Worm (Caenorhabditis elegans): ENCODE measurements around the gene acr-9.

Gene acr-9

DNA sequence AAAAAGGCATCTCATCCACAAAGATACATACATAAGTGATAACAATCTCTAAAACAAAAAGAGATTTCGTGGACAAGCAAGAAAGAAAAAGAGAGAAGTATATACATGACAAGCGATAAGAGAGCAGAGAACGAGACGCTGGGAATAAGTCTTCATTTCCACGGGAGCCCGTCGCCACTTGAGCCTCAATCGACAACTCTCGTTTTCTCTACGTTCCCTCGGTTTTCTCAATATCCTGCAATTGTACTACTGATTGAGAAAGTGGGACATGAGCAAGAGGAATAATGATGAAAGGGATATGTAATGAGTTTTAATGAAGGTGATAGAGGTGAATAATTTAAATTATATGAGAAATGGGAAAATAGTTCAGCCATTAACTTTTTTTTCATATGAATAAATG, 9.2 kb downstream of the acr-9 start:
- no peak for TF ChIP-seq scrt-1 (GFP tag; IDR thresholded peaks at IDR 0.05)
- no peak for TF ChIP-seq ceh-36 (tag; optimal IDR thresholded peaks at IDR 0.05)
- TF ChIP-seq aly-1 (tag; optimal IDR thresholded peaks at IDR 0.05), result no peak
- TF ChIP-seq hmg-4 (GFP tag; optimal IDR thresholded peaks at IDR 0.05), result no peak
- no peak for TF ChIP-seq ama-1 (optimal IDR thresholded peaks at IDR 0.05)
- TF ChIP-seq tbx-37 (GFP tag; conservative IDR thresholded peaks at IDR 0.05), result no peak

ce11 chrX:13633876-13634479, 12.7 kb downstream of the acr-9 start:
- TF ChIP-seq F13C5.2 (tag; optimal IDR thresholded peaks at IDR 0.05), result no peak
- TF ChIP-seq hmg-4 (GFP tag; optimal IDR thresholded peaks at IDR 0.05), result no peak
- TF ChIP-seq hmbx-1 (tag; optimal IDR thresholded peaks at IDR 0.05), result no peak
- no peak for TF ChIP-seq ceh-13 (GFP tag; optimal IDR thresholded peaks at IDR 0.05)
- TF ChIP-seq ama-1 (optimal IDR thresholded peaks at IDR 0.05), result no peak
- no peak for TF ChIP-seq aly-1 (tag; optimal IDR thresholded peaks at IDR 0.05)
- no peak for TF ChIP-seq sea-1 (GFP tag; conservative IDR thresholded peaks at IDR 0.05)
- no peak for TF ChIP-seq tra-4 (tag; optimal IDR thresholded peaks at IDR 0.05)

- TF ChIP-seq tra-4 (tag; optimal IDR thresholded peaks at IDR 0.05) (no peak), ets-7 (tag; optimal IDR thresholded peaks at IDR 0.05) (no peak), pes-1 (GFP tag; IDR thresholded peaks at IDR 0.05) (no peak), ama-1 (optimal IDR thresholded peaks at IDR 0.05) (no peak), aly-1 (tag; optimal IDR thresholded peaks at IDR 0.05) (no peak), hmbx-1 (tag; optimal IDR thresholded peaks at IDR 0.05) (no peak), sea-1 (GFP tag; conservative IDR thresholded peaks at IDR 0.05) (no peak), hnd-1 (tag; optimal IDR thresholded peaks at IDR 0.05) (no peak), tbx-11 (GFP tag; IDR thresholded peaks at IDR 0.05) (no peak), F13C5.2 (tag; optimal IDR thresholded peaks at IDR 0.05) (no peak), B0310.2 (tag; optimal IDR thresholded peaks at IDR 0.05) (no peak), ceh-36 (tag; optimal IDR thresholded peaks at IDR 0.05) (no peak), hmg-4 (GFP tag; optimal IDR thresholded peaks at IDR 0.05) (no peak), ceh-13 (GFP tag; optimal IDR thresholded peaks at IDR 0.05) (no peak), flt-1 (GFP tag; IDR thresholded peaks at IDR 0.05) (no peak), scrt-1 (GFP tag; IDR thresholded peaks at IDR 0.05) (no peak)
These were observed 13.7 kb downstream of the acr-9 start for ce11 chrX:13633032-13633431.

ce11 chrX:13632245-13632644, 14.5 kb downstream of the acr-9 start:
- no peak for TF ChIP-seq aly-1 (tag; optimal IDR thresholded peaks at IDR 0.05)
- TF ChIP-seq B0310.2 (tag; optimal IDR thresholded peaks at IDR 0.05), result no peak
- TF ChIP-seq pes-1 (GFP tag; IDR thresholded peaks at IDR 0.05), result no peak
- no peak for TF ChIP-seq ceh-36 (tag; optimal IDR thresholded peaks at IDR 0.05)
- no peak for TF ChIP-seq sea-1 (GFP tag; conservative IDR thresholded peaks at IDR 0.05)
- no peak for TF ChIP-seq F13C5.2 (tag; optimal IDR thresholded peaks at IDR 0.05)
- no peak for TF ChIP-seq tbx-11 (GFP tag; IDR thresholded peaks at IDR 0.05)
- TF ChIP-seq ceh-13 (GFP tag; optimal IDR thresholded peaks at IDR 0.05), result no peak

DNA sequence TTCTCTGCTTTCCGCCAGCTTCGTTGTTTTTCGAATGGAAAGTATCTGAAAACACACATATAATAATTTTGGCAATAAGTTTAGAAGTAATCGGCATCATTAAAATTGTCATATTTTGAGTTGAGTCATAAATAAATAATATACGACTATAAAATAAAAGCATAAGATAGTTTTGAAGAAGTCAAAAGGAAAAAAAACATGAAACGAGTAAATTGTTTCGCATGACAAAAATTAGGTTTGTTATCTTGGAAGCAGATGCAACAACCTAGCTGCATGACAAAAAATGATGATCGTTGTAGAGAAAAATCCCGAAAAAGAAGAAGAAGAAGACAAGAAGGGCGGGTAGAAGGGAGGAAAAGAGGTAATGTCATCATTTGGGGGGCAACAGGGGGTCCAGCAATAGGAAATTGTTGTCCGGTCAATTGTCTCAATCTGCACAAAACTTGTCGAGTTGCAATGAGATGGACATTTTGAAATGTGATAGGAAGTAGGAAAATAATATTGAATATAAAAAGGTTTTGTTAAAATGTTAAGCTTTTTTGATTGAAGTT, 15.5 kb downstream of the acr-9 start, which contains the start of gene nlg-1:
TSS of gene nlg-1 (minus strand) at position 51 of the 551 bp plus-strand sequence.
- no peak for TF ChIP-seq flt-1 (GFP tag; IDR thresholded peaks at IDR 0.05)
- TF ChIP-seq ceh-36 (tag; optimal IDR thresholded peaks at IDR 0.05), result no peak
- no peak for TF ChIP-seq ceh-13 (GFP tag; optimal IDR thresholded peaks at IDR 0.05)
- no peak for TF ChIP-seq aly-1 (tag; optimal IDR thresholded peaks at IDR 0.05)
- no peak for TF ChIP-seq pes-1 (GFP tag; IDR thresholded peaks at IDR 0.05)
- no peak for TF ChIP-seq scrt-1 (GFP tag; IDR thresholded peaks at IDR 0.05)
- no peak for TF ChIP-seq hnd-1 (tag; optimal IDR thresholded peaks at IDR 0.05)
- TF ChIP-seq B0310.2 (tag; optimal IDR thresholded peaks at IDR 0.05), result no peak
- no peak for TF ChIP-seq tbx-11 (GFP tag; IDR thresholded peaks at IDR 0.05)
- no peak for TF ChIP-seq sea-1 (GFP tag; conservative IDR thresholded peaks at IDR 0.05)
- TF ChIP-seq hmbx-1 (tag; optimal IDR thresholded peaks at IDR 0.05), result no peak
- TF ChIP-seq F13C5.2 (tag; optimal IDR thresholded peaks at IDR 0.05), result no peak
- TF ChIP-seq tbx-37 (GFP tag; conservative IDR thresholded peaks at IDR 0.05), result no peak
- no peak for TF ChIP-seq ets-7 (tag; optimal IDR thresholded peaks at IDR 0.05)
- no peak for TF ChIP-seq ama-1 (optimal IDR thresholded peaks at IDR 0.05)
- no peak for TF ChIP-seq tra-4 (tag; optimal IDR thresholded peaks at IDR 0.05)

DNA sequence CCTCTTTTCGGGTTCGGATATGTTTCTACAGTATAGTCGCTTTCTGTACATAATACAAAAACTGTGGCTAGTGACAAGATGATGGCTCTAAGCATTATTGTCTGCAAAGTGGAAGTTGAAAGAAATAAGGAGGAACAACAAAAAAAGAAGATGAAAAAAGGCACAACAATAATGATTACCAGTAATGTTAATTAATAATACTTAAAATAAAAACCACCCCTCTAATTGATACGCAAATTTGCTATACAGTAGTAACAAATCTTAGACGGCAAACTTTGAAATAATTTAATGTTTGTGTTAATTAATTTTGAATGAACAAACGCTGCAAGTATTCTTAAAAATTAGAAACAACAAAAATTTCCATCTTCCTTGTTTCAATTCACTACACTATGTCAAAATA, 25.1 kb downstream of the acr-9 start, which contains the start of gene Y12A6A.1:
TSS of gene Y12A6A.1 (minus strand) at position 101 of the 400 bp plus-strand sequence.
- TF ChIP-seq sea-1 (GFP tag; conservative IDR thresholded peaks at IDR 0.05) (no peak), B0310.2 (tag; optimal IDR thresholded peaks at IDR 0.05) (no peak), tra-4 (tag; optimal IDR thresholded peaks at IDR 0.05) (no peak), hnd-1 (tag; optimal IDR thresholded peaks at IDR 0.05) (no peak), hmg-4 (GFP tag; optimal IDR thresholded peaks at IDR 0.05) (no peak), tbx-37 (GFP tag; conservative IDR thresholded peaks at IDR 0.05) (no peak), scrt-1 (GFP tag; IDR thresholded peaks at IDR 0.05) (no peak), F13C5.2 (tag; optimal IDR thresholded peaks at IDR 0.05) (no peak), ceh-36 (tag; optimal IDR thresholded peaks at IDR 0.05) (no peak), flt-1 (GFP tag; IDR thresholded peaks at IDR 0.05) (no peak), hmbx-1 (tag; optimal IDR thresholded peaks at IDR 0.05) (no peak), tbx-11 (GFP tag; IDR thresholded peaks at IDR 0.05) (no peak), aly-1 (tag; optimal IDR thresholded peaks at IDR 0.05) (no peak), ets-7 (tag; optimal IDR thresholded peaks at IDR 0.05) (no peak)

DNA sequence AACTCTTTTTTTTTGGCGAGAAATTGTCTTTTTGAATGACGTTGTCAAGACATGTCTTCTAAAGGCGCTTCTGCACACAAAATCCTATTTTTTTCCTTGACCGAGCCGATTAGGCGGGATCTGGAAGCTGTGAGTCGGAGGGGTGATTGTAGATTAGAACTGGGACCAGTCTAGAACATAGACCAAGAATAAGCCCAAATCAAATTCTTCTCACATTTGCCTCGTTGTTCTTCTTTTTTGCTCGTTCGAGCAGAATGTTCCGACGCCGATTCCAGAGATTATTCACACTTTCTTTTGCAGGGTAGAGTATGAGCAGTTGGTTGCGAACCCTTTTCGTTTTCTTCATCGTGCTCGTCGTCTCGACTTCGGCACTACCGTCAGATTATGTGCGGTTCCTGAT, 28.1 kb downstream of the acr-9 start, which contains the start of gene nlp-53:
TSS of gene nlp-53 (plus strand) at position 301 of the 400 bp plus-strand sequence.
- no peak for TF ChIP-seq hmbx-1 (tag; optimal IDR thresholded peaks at IDR 0.05)
- TF ChIP-seq scrt-1 (GFP tag; IDR thresholded peaks at IDR 0.05), result no peak
- no peak for TF ChIP-seq pes-1 (GFP tag; IDR thresholded peaks at IDR 0.05)
- no peak for TF ChIP-seq ama-1 (optimal IDR thresholded peaks at IDR 0.05)
- TF ChIP-seq tra-4 (tag; optimal IDR thresholded peaks at IDR 0.05), result no peak
- no peak for TF ChIP-seq ceh-36 (tag; optimal IDR thresholded peaks at IDR 0.05)

All from whole organism, early embryonic.